Fruit fly (Drosophila melanogaster) whole organism, embryonic: ENCODE measurements around the gene CheA75a.

Experiments
- Blimp-1 ChIP-seq: fragments of 200-800 bp; sonication (Bioruptor generic); optimal IDR thresholded peaks from 3 replicates; lab custom pipeline; 2018; ENCODE audit warnings: missing biosample characterization, missing genetic modification characterization, mild to moderate bottlenecking, moderate library complexity, missing genetic modification reagents
- CG10366 ChIP-seq: fragments of 200-800 bp; sonication (Bioruptor generic); IDR thresholded peaks from 2 replicates; pipeline ENCODE4 v1.3.6; 2022; ENCODE audit warnings: missing biosample characterization, missing genetic modification characterization
- CG10654 ChIP-seq: fragments of 200-800 bp; sonication (Bioruptor generic); optimal IDR thresholded peaks from 2 replicates; lab custom pipeline; 2016; ENCODE audit warnings: missing biosample characterization, missing genetic modification characterization
- CG12659 ChIP-seq: fragments of 200-800 bp; sonication (Bioruptor generic); optimal IDR thresholded peaks from 3 replicates; lab custom pipeline; 2017; ENCODE audit warnings: mild to moderate bottlenecking, missing biosample characterization, missing genetic modification reagents, missing genetic modification characterization
- CG14710 ChIP-seq: fragments of 200-800 bp; sonication (Bioruptor generic); optimal IDR thresholded peaks from 3 replicates; lab custom pipeline; 2019; ENCODE audit warnings: missing biosample characterization, mild to moderate bottlenecking, missing genetic modification characterization, moderate library complexity
- CG14965 ChIP-seq: fragments of 200-800 bp; sonication (Bioruptor generic); optimal IDR thresholded peaks from 2 replicates; lab custom pipeline; 2016; ENCODE audit warnings: missing biosample characterization, missing genetic modification characterization, borderline replicate concordance
- CG15601 ChIP-seq: fragments of 200-800 bp; sonication (Bioruptor generic); optimal IDR thresholded peaks from 3 replicates; lab custom pipeline; 2019; ENCODE audit warnings: missing biosample characterization, mild to moderate bottlenecking, missing genetic modification characterization, moderate library complexity
- CG16813 ChIP-seq: fragments of 200-800 bp; sonication (Bioruptor generic); IDR thresholded peaks from 3 replicates; pipeline ENCODE4 v1.3.6; 2022; ENCODE audit warnings: missing biosample characterization, missing genetic modification characterization; ENCODE audit not compliant: partially characterized antibody
- CG16863 ChIP-seq: fragments of 200-800 bp; sonication (Bioruptor generic); optimal IDR thresholded peaks from 3 replicates; lab custom pipeline; 2016; ENCODE audit warnings: missing biosample characterization, missing genetic modification characterization
- CG17802 ChIP-seq: fragments of 200-800 bp; sonication (Bioruptor generic); optimal IDR thresholded peaks from 2 replicates; lab custom pipeline; 2018; ENCODE audit warnings: missing biosample characterization, mild to moderate bottlenecking, missing genetic modification characterization, moderate library complexity
- CG32532 ChIP-seq: fragments of 200-800 bp; sonication (Bioruptor generic); IDR thresholded peaks from 2 replicates; pipeline ENCODE4 v1.3.6; 2022; ENCODE audit warnings: missing biosample characterization, missing genetic modification characterization
- CG3838 ChIP-seq: fragments of 200-800 bp; sonication (Bioruptor generic); optimal IDR thresholded peaks from 3 replicates; lab custom pipeline; 2016; ENCODE audit warnings: missing biosample characterization, missing genetic modification characterization
- CG6654 ChIP-seq: fragments of 200-800 bp; sonication (Bioruptor generic); optimal IDR thresholded peaks from 2 replicates; lab custom pipeline; 2017; ENCODE audit warnings: missing biosample characterization, mild to moderate bottlenecking, missing genetic modification characterization
- CG6683 ChIP-seq: fragments of 200-800 bp; sonication (Bioruptor generic); optimal IDR thresholded peaks from 2 replicates; lab custom pipeline; 2017; ENCODE audit warnings: missing biosample characterization, mild to moderate bottlenecking, missing genetic modification characterization, missing genetic modification reagents
- CG6765 ChIP-seq: fragments of 200-800 bp; sonication (Bioruptor generic); optimal IDR thresholded peaks from 3 replicates; lab custom pipeline; 2017; ENCODE audit warnings: missing biosample characterization, mild to moderate bottlenecking, missing genetic modification characterization
- CG7987 ChIP-seq: fragments of 200-800 bp; sonication (Bioruptor generic); optimal IDR thresholded peaks from 2 replicates; lab custom pipeline; 2018; ENCODE audit warnings: missing biosample characterization, mild to moderate bottlenecking, missing genetic modification characterization, moderate library complexity
- CG9932 ChIP-seq: fragments of 200-800 bp; sonication (Bioruptor generic); IDR thresholded peaks from 2 replicates; pipeline ENCODE4 v1.3.6; 2022; ENCODE audit warnings: missing biosample characterization, missing genetic modification characterization
- Dfd ChIP-seq, 2 experiments: fragments of >200 bp; optimal IDR thresholded peaks; 2 replicates each; lab custom pipeline; 2017; ENCODE audit warnings: missing biosample characterization in 2 of 2, missing genetic modification characterization in 2 of 2
- Drgx ChIP-seq: fragments of 200-800 bp; sonication (Bioruptor generic); IDR thresholded peaks from 2 replicates; pipeline ENCODE4 v1.3.6; 2022; ENCODE audit warnings: missing biosample characterization, missing genetic modification characterization
- ERR ChIP-seq: fragments of 200-800 bp; sonication (Bioruptor generic); optimal IDR thresholded peaks from 2 replicates; lab custom pipeline; 2016; ENCODE audit warnings: missing biosample characterization, missing genetic modification characterization
- GATAe ChIP-seq: fragments of 200-800 bp; sonication (Bioruptor generic); conservative IDR thresholded peaks from 2 replicates; pipeline ENCODE4 v1.3.6; 2022; ENCODE audit warnings: missing biosample characterization, missing genetic modification characterization
- Hsf ChIP-seq: fragments of 200-800 bp; sonication (Bioruptor generic); optimal IDR thresholded peaks from 3 replicates; lab custom pipeline; 2016; ENCODE audit warnings: missing biosample characterization, missing genetic modification characterization
- Kr ChIP-seq: fragments of 200-800 bp; sonication (Bioruptor generic); optimal IDR thresholded peaks from 2 replicates; lab custom pipeline; 2017; ENCODE audit warnings: missing biosample characterization, mild to moderate bottlenecking, missing genetic modification characterization
- NC2α ChIP-seq: fragments of 200-800 bp; sonication (Bioruptor generic); optimal IDR thresholded peaks from 2 replicates; lab custom pipeline; 2016; ENCODE audit warnings: missing biosample characterization, missing genetic modification characterization
- NFAT ChIP-seq: fragments of 200-800 bp; sonication (Bioruptor generic); IDR thresholded peaks from 2 replicates; pipeline ENCODE4 v1.3.6; 2022; ENCODE audit warnings: missing biosample characterization, missing genetic modification characterization
- Ptx1 ChIP-seq: fragments of 200-800 bp; sonication (Bioruptor generic); IDR thresholded peaks from 2 replicates; pipeline ENCODE4 v1.3.6; 2022; ENCODE audit warnings: missing biosample characterization, missing genetic modification characterization
- Ravus ChIP-seq: fragments of 200-800 bp; sonication (Bioruptor generic); IDR thresholded peaks from 2 replicates; pipeline ENCODE4 v1.3.6; 2022; ENCODE audit warnings: missing biosample characterization, missing genetic modification characterization
- Xrp1 ChIP-seq: fragments of 200-800 bp; sonication (Bioruptor generic); IDR thresholded peaks from 2 replicates; pipeline ENCODE4 v1.3.6; 2022; ENCODE audit warnings: missing biosample characterization, missing genetic modification characterization
- ap ChIP-seq: fragments of 200-800 bp; sonication (Bioruptor generic); IDR thresholded peaks from 2 replicates; pipeline ENCODE4 v1.3.6; 2022; ENCODE audit warnings: missing biosample characterization, missing genetic modification characterization
- bab2 ChIP-seq: fragments of 200-800 bp; sonication (Bioruptor generic); optimal IDR thresholded peaks from 2 replicates; lab custom pipeline; 2016; ENCODE audit warnings: missing biosample characterization, missing genetic modification characterization
- cad ChIP-seq: fragments of >200 bp; optimal IDR thresholded peaks from 2 replicates; lab custom pipeline; 2017; ENCODE audit warnings: missing biosample characterization, missing genetic modification characterization
- fru ChIP-seq: fragments of >200 bp; optimal IDR thresholded peaks from 2 replicates; lab custom pipeline; 2017
- fu2 ChIP-seq: fragments of 200-800 bp; sonication (Bioruptor generic); optimal IDR thresholded peaks from 2 replicates; lab custom pipeline; 2016; ENCODE audit warnings: missing biosample characterization, missing genetic modification characterization
- gce ChIP-seq: fragments of 200-800 bp; sonication (Bioruptor generic); IDR thresholded peaks from 3 replicates; pipeline ENCODE4 v1.3.6; 2022; ENCODE audit warnings: missing biosample characterization, missing genetic modification characterization
- grau ChIP-seq: fragments of 200-800 bp; optimal IDR thresholded peaks from 3 replicates; lab custom pipeline; 2019; ENCODE audit warnings: missing biosample characterization, mild to moderate bottlenecking, missing genetic modification characterization, moderate library complexity
- org-1 ChIP-seq: fragments of 200-800 bp; sonication (Bioruptor generic); optimal IDR thresholded peaks from 2 replicates; lab custom pipeline; 2017; ENCODE audit warnings: missing biosample characterization, missing genetic modification characterization
- p53 ChIP-seq: fragments of 200-800 bp; sonication (Bioruptor generic); optimal IDR thresholded peaks from 2 replicates; lab custom pipeline; 2016; ENCODE audit warnings: missing biosample characterization, missing genetic modification characterization
- pros ChIP-seq: fragments of 200-800 bp; sonication (Bioruptor generic); optimal IDR thresholded peaks from 3 replicates; lab custom pipeline; 2019; ENCODE audit warnings: missing biosample characterization, mild to moderate bottlenecking, missing genetic modification characterization, moderate library complexity
- scrt ChIP-seq: fragments of 200-800 bp; sonication (Bioruptor generic); optimal IDR thresholded peaks from 2 replicates; lab custom pipeline; 2018; ENCODE audit warnings: missing biosample characterization, mild to moderate bottlenecking, missing genetic modification characterization, moderate library complexity
- sima ChIP-seq: fragments of 200-800 bp; sonication (Bioruptor generic); optimal IDR thresholded peaks from 2 replicates; lab custom pipeline; 2016; ENCODE audit warnings: missing biosample characterization, missing genetic modification characterization
- sug ChIP-seq: fragments of 200-800 bp; optimal IDR thresholded peaks from 2 replicates; lab custom pipeline; 2019; ENCODE audit warnings: missing biosample characterization, mild to moderate bottlenecking, missing genetic modification characterization, moderate library complexity
- tgo ChIP-seq: fragments of 200-800 bp; sonication (Bioruptor generic); IDR thresholded peaks from 3 replicates; pipeline ENCODE4 v1.3.6; 2022; ENCODE audit warnings: missing biosample characterization, missing genetic modification characterization
- trh ChIP-seq: fragments of 200-800 bp; sonication (Bioruptor generic); optimal IDR thresholded peaks from 2 replicates; lab custom pipeline; 2016; ENCODE audit warnings: missing biosample characterization, missing genetic modification characterization
- ttk ChIP-seq: fragments of 200-800 bp; sonication (Bioruptor generic); IDR thresholded peaks from 2 replicates; pipeline ENCODE4 v2.1.2; 2022; ENCODE audit warnings: missing biosample characterization, missing genetic modification characterization
- vvl ChIP-seq: fragments of 200-800 bp; sonication (Bioruptor generic); IDR thresholded peaks from 2 replicates; pipeline ENCODE4 v1.3.6; 2022; ENCODE audit warnings: missing biosample characterization, missing genetic modification characterization
- zf30C ChIP-seq: fragments of 200-800 bp; sonication (Bioruptor generic); optimal IDR thresholded peaks from 3 replicates; lab custom pipeline; 2018; ENCODE audit warnings: missing biosample characterization, mild to moderate bottlenecking, missing genetic modification characterization

CheA75a gene

DNA sequence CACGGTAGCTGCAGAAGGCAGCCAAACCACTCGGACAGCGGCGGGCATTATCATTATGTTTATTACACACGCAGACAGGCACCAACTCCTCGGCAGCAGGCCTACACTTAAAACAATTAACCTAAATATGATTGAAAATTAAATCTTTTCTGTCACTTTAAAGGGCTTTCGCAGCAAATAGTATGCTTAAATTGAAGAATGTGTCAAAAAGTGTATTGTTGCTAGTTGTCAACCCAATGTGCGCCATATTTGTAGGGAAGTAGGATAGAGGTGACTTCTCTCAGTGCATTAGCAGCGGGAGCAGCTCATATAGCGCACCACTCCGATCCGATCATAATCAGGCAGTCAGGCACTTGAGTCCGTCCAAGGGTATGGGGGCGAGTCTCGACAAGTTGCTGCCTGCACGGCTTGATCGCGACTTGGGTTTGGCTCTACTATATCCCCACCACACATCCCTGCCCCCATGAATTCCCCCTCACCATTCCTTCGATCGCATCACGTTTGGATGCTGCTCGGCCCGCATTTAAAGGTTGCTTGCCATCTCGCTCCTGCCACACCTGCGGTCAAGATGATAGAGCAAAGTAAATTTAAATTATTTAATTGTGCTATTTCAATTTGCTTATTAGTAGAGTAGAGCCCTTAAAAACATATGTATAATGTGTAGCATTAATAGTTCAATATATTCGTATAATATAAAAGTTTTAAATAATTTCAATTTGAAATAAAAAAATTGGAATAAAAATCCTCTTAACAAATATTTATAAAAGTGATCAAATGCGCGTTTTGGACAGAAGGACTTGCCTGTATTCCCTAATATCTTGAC is 15.9 kb upstream of the CheA75a start (continued):
- TF ChIP-seq Ptx1 (GFP tag; lab: Robert Waterston, UW) = peak; percentile 85
- TF ChIP-seq grau (tag; lab: Kevin White, UChicago) = peak; percentile 87
- peak; percentile 54 for TF ChIP-seq CG3838
- TF ChIP-seq CG9932 = peak; percentile 6; the same call in 1 of the 2 replicates
- peak; percentile 95 for TF ChIP-seq zf30C (GFP tag; lab: Kevin White, UChicago)
- peak; percentile 66 for TF ChIP-seq CG6654 (GFP tag; lab: Kevin White, UChicago)
- TF ChIP-seq trh = peak; percentile 41
- peak; percentile 93 for TF ChIP-seq Drgx (GFP tag; lab: Robert Waterston, UW)
- peak; percentile 3 for TF ChIP-seq CG7987 (GFP tag; lab: Kevin White, UChicago)
- peak; percentile 92 for TF ChIP-seq NC2α (GFP tag; lab: Kevin White, UChicago)
- peak; percentile 83 for TF ChIP-seq org-1 (GFP tag; lab: Kevin White, UChicago)
- TF ChIP-seq vvl (GFP tag; lab: Robert Waterston, UW) = peak; percentile 92
- TF ChIP-seq ERR (GFP tag; lab: Kevin White, UChicago) = peak; percentile 36
- TF ChIP-seq fu2 = peak; percentile 54
- TF ChIP-seq sug = peak; percentile 57
- peak; percentile 93 for TF ChIP-seq CG16863
- no peak for TF ChIP-seq NFAT (GFP tag; lab: Robert Waterston, UW)
- TF ChIP-seq p53 = peak; percentile 96
- peak; percentile 44 for TF ChIP-seq sima
- peak; percentile 77 for TF ChIP-seq CG10654 (GFP tag; lab: Kevin White, UChicago)
- TF ChIP-seq Ravus (GFP tag; lab: Robert Waterston, UW) = no peak; the same call in 1 of the 2 replicates
- peak; percentile 53 for TF ChIP-seq CG12659 (GFP tag; lab: Kevin White, UChicago)
- no peak for TF ChIP-seq CG14965 (GFP tag; lab: Kevin White, UChicago)
- TF ChIP-seq bab2 (GFP tag; lab: Kevin White, UChicago) = peak; percentile 92
- TF ChIP-seq CG6683 (GFP tag; lab: Kevin White, UChicago) = peak; percentile 46
- peak; percentile 61 for TF ChIP-seq ttk
- TF ChIP-seq cad = no peak
- TF ChIP-seq CG16813 (GFP tag; lab: Robert Waterston, UW) = no peak
- peak; percentile 84; the same call in 2 of the 3 replicates for TF ChIP-seq gce (GFP tag; lab: Robert Waterston, UW)
- peak; percentile 35 for TF ChIP-seq scrt (GFP tag; lab: Kevin White, UChicago)
- TF ChIP-seq CG10366 (GFP tag; lab: Robert Waterston, UW) = peak; percentile 86
- peak; percentile 29 for TF ChIP-seq Kr (GFP tag; lab: Kevin White, UChicago)
- TF ChIP-seq Dfd (GFP tag; optimal IDR thresholded peaks at IDR 0.05; lab: Kevin White, UChicago) = no peak
- TF ChIP-seq tgo (GFP tag; lab: Robert Waterston, UW) = peak; percentile 78
- no peak for TF ChIP-seq pros (GFP tag; lab: Kevin White, UChicago)
- TF ChIP-seq GATAe = no peak
- peak; percentile 46 for TF ChIP-seq CG32532 (GFP tag; lab: Robert Waterston, UW)
- peak; percentile 87 for TF ChIP-seq CG15601 (tag; lab: Kevin White, UChicago)
- peak; percentile 88 for TF ChIP-seq Hsf (GFP tag; lab: Kevin White, UChicago)
- TF ChIP-seq fru (lab: Kevin White, UChicago) = no peak
- peak; percentile 92 for TF ChIP-seq CG14710
- TF ChIP-seq Xrp1 (GFP tag; lab: Robert Waterston, UW) = peak; percentile 97
- TF ChIP-seq CG6765 (GFP tag; lab: Kevin White, UChicago) = no peak
- TF ChIP-seq Blimp-1 = peak; percentile 85
- TF ChIP-seq ap (GFP tag; lab: Robert Waterston, UW) = peak; percentile 88
- TF ChIP-seq CG17802 (tag; lab: Kevin White, UChicago) = peak; percentile 84
